Worm (Caenorhabditis elegans): Measurements from ENCODE around the gene nhr-91.
"Not testable (repeated sequence)": the region's sequence is repeated elsewhere in the genome, so short reads cannot be mapped to it uniquely, and the experiment has no call there.

- TF ChIP-seq egl-27, nhr-28, nhr-48 (tag; optimal IDR thresholded peaks at IDR 0.05): not testable (repeated sequence)
Observed at ce11 chrX:15319762-15320161, 10.6 kb downstream of the nhr-91 start.

All from whole organism, L4 larva.